Fruit fly (Drosophila melanogaster) whole organism, prepupa: ENCODE measurements around the gene Cpr11A.

Source experiments
- CG10631 ChIP-seq: fragments of 200-800 bp; sonication (Bioruptor generic); optimal IDR thresholded peaks from 2 replicates; lab custom pipeline; 2016; ENCODE audit warnings: missing biosample characterization, missing genetic modification characterization
- CG16779 ChIP-seq: fragments of 200-800 bp; sonication (Bioruptor generic); optimal IDR thresholded peaks from 3 replicates; lab custom pipeline; 2017; ENCODE audit warnings: missing biosample characterization, mild to moderate bottlenecking, missing genetic modification characterization
- CG6276 ChIP-seq: fragments of 200-800 bp; sonication (Bioruptor generic); optimal IDR thresholded peaks from 2 replicates; lab custom pipeline; 2017; ENCODE audit warnings: missing biosample characterization, mild to moderate bottlenecking, missing genetic modification characterization
- CG8119 ChIP-seq: fragments of 200-800 bp; sonication (Bioruptor generic); IDR thresholded peaks from 3 replicates; pipeline ENCODE4 v1.3.6; 2022; ENCODE audit warnings: missing biosample characterization, missing genetic modification characterization
- Sox102F ChIP-seq: fragments of 200-800 bp; sonication (Bioruptor generic); optimal IDR thresholded peaks from 2 replicates; lab custom pipeline; 2016; ENCODE audit warnings: missing biosample characterization, mild to moderate bottlenecking, missing genetic modification characterization

- TF ChIP-seq CG16779 (tag; lab: Kevin White, UChicago) (no peak), CG8119 (GFP tag; lab: Robert Waterston, UW) (no peak), Sox102F (no peak), CG6276 (GFP tag; lab: Kevin White, UChicago) (no peak), CG10631 (GFP tag; lab: Kevin White, UChicago) (no peak)
Measured at dm6 chrX:12453704-12454103, 33.1 kb upstream of the Cpr11A start.
